Worm (Caenorhabditis elegans) whole organism, L1 larva: ENCODE measurements around the gene K09E3.7.

Experiments
- C16A3.4 ChIP-seq: fragments of 150-350 bp; optimal IDR thresholded peaks from 2 replicates; lab custom pipeline; 2014; ENCODE audit warnings: missing biosample characterization, missing genetic modification characterization
- F16B12.6 ChIP-seq: fragments of 150-350 bp; optimal IDR thresholded peaks from 2 replicates; lab custom pipeline; 2014; ENCODE audit warnings: missing biosample characterization, missing genetic modification characterization
- Y116A8C.19 ChIP-seq: sonication (generic microtip); optimal IDR thresholded peaks from 2 replicates; lab custom pipeline; 2016; ENCODE audit warnings: missing compliant biosample characterization, missing genetic modification characterization, borderline replicate concordance
- aha-1 ChIP-seq: fragments of 150-350 bp; optimal IDR thresholded peaks from 2 replicates; lab custom pipeline; 2014; ENCODE audit warnings: missing biosample characterization, missing genetic modification characterization
- alr-1 ChIP-seq: fragments of 200-800 bp; sonication (Bioruptor generic); optimal IDR thresholded peaks from 2 replicates; lab custom pipeline; 2018; ENCODE audit warnings: borderline replicate concordance, mild to moderate bottlenecking, missing genetic modification characterization, missing compliant biosample characterization
- aly-2 ChIP-seq: fragments of 150-350 bp; optimal IDR thresholded peaks from 2 replicates; lab custom pipeline; 2014; ENCODE audit warnings: missing biosample characterization, missing genetic modification characterization
- ama-1 ChIP-seq: fragments of 150-350 bp; optimal IDR thresholded peaks from 2 replicates; lab custom pipeline; 2014
- ceh-63 ChIP-seq: fragments of 200-800 bp; sonication (Bioruptor generic); optimal IDR thresholded peaks from 2 replicates; lab custom pipeline; 2018; ENCODE audit warnings: mild to moderate bottlenecking, missing genetic modification characterization, missing compliant biosample characterization
- ceh-88 ChIP-seq: fragments of 200-800 bp; sonication (Bioruptor generic); IDR thresholded peaks from 2 replicates; pipeline ENCODE4 v1.3.6; 2022; ENCODE audit warnings: missing genetic modification characterization, missing compliant biosample characterization
- ceh-90 ChIP-seq: sonication (generic microtip); optimal IDR thresholded peaks from 2 replicates; lab custom pipeline; 2016; ENCODE audit warnings: missing genetic modification characterization, missing compliant biosample characterization
- dsc-1 ChIP-seq: sonication (generic microtip); optimal IDR thresholded peaks from 2 replicates; lab custom pipeline; 2016; ENCODE audit warnings: mild to moderate bottlenecking, missing genetic modification characterization, missing compliant biosample characterization
- efl-1 ChIP-seq, 4 experiments: fragments of 150-350 bp; optimal IDR thresholded peaks in 3 of 4; peaks in 1 of 4; 1 replicate in 1 of 4; 2 replicates in 3 of 4; lab custom pipeline; 2014; ENCODE audit warnings: missing biosample characterization in 2 of 4, missing genetic modification characterization in 2 of 4, missing genetic modification reagents in 2 of 4
- efl-3 ChIP-seq: fragments of 200-800 bp; sonication (Bioruptor generic); optimal IDR thresholded peaks from 2 replicates; lab custom pipeline; 2018; ENCODE audit warnings: mild to moderate bottlenecking, missing genetic modification characterization, missing compliant biosample characterization
- egl-27 ChIP-seq, 2 experiments: fragments of 150-350 bp in 1 of 2; sonication (generic microtip); optimal IDR thresholded peaks; 3 replicates each; lab custom pipeline; 2017 to 2018; ENCODE audit warnings: missing biosample characterization in 2 of 2, missing genetic modification characterization in 2 of 2, missing genetic modification reagents in 2 of 2
- elt-2 ChIP-seq: sonication (generic microtip); optimal IDR thresholded peaks from 2 replicates; lab custom pipeline; 2016; ENCODE audit warnings: missing genetic modification characterization, mild to moderate bottlenecking, inconsistent platforms, missing compliant biosample characterization, missing genetic modification reagents
- elt-3 ChIP-seq, 6 experiments: fragments of 150-350 bp in 1 of 6; sonication (generic microtip); optimal IDR thresholded peaks; 2 replicates each; lab custom pipeline; 2017 to 2018; ENCODE audit warnings: missing biosample characterization in 6 of 6, missing genetic modification characterization in 6 of 6, inconsistent platforms in 1 of 6
- ets-5 ChIP-seq: fragments of 200-800 bp; sonication (Bioruptor generic); IDR thresholded peaks from 2 replicates; pipeline ENCODE4 v1.3.6; 2022; ENCODE audit warnings: missing genetic modification characterization, missing compliant biosample characterization
- hlh-4 ChIP-seq: sonication (generic microtip); optimal IDR thresholded peaks from 2 replicates; lab custom pipeline; 2016; ENCODE audit warnings: mild to moderate bottlenecking, missing genetic modification characterization, missing compliant biosample characterization
- irx-1 ChIP-seq: sonication (generic microtip); optimal IDR thresholded peaks from 2 replicates; lab custom pipeline; 2016; ENCODE audit warnings: missing genetic modification characterization, missing compliant biosample characterization
- jun-1 ChIP-seq: fragments of 150-350 bp; optimal IDR thresholded peaks from 2 replicates; lab custom pipeline; 2014; ENCODE audit warnings: missing biosample characterization, missing genetic modification reagents, missing genetic modification characterization
- lin-13 ChIP-seq: fragments of 150-350 bp; optimal IDR thresholded peaks from 2 replicates; lab custom pipeline; 2014; ENCODE audit warnings: missing biosample characterization, missing genetic modification reagents, missing genetic modification characterization
- lin-35 ChIP-seq, 2 experiments: fragments of 150-350 bp; optimal IDR thresholded peaks; 2 replicates each; lab custom pipeline; 2014; ENCODE audit warnings: missing biosample characterization in 2 of 2, missing genetic modification characterization in 2 of 2, missing genetic modification reagents in 2 of 2
- lin-39 ChIP-seq: fragments of 150-350 bp; optimal IDR thresholded peaks from 2 replicates; lab custom pipeline; 2014; ENCODE audit warnings: missing biosample characterization, missing genetic modification reagents, missing genetic modification characterization
- lir-3 ChIP-seq: sonication (generic microtip); optimal IDR thresholded peaks from 2 replicates; lab custom pipeline; 2016; ENCODE audit warnings: mild to moderate bottlenecking, missing genetic modification characterization, moderate library complexity, missing compliant biosample characterization; ENCODE audit not compliant: poor library complexity
- lsy-2 ChIP-seq, 2 experiments: fragments of 150-350 bp; optimal IDR thresholded peaks; 2 replicates each; lab custom pipeline; 2014; ENCODE audit warnings: missing biosample characterization in 2 of 2, missing genetic modification characterization in 2 of 2
- mef-2 ChIP-seq: fragments of 150-350 bp; optimal IDR thresholded peaks from 2 replicates; lab custom pipeline; 2014; ENCODE audit warnings: missing biosample characterization, missing genetic modification characterization
- mep-1 ChIP-seq: fragments of 150-350 bp; optimal IDR thresholded peaks from 2 replicates; lab custom pipeline; 2014; ENCODE audit warnings: missing biosample characterization, missing genetic modification characterization
- nhr-11 ChIP-seq: fragments of 150-350 bp; optimal IDR thresholded peaks from 2 replicates; lab custom pipeline; 2014; ENCODE audit warnings: missing biosample characterization, missing genetic modification characterization
- nhr-12 ChIP-seq: sonication (generic microtip); optimal IDR thresholded peaks from 2 replicates; lab custom pipeline; 2017; ENCODE audit warnings: missing biosample characterization, missing genetic modification characterization
- nhr-20 ChIP-seq: sonication (generic microtip); optimal IDR thresholded peaks from 2 replicates; lab custom pipeline; 2016; ENCODE audit warnings: mild to moderate bottlenecking, missing genetic modification characterization, missing compliant biosample characterization
- nhr-237 ChIP-seq: fragments of 150-350 bp; optimal IDR thresholded peaks from 2 replicates; lab custom pipeline; 2014; ENCODE audit warnings: missing biosample characterization, missing genetic modification characterization
- nhr-47 ChIP-seq: sonication (generic microtip); optimal IDR thresholded peaks from 2 replicates; lab custom pipeline; 2016; ENCODE audit warnings: mild to moderate bottlenecking, missing genetic modification characterization, moderate library complexity, missing compliant biosample characterization
- nhr-71 ChIP-seq: sonication (generic microtip); optimal IDR thresholded peaks from 2 replicates; lab custom pipeline; 2016; ENCODE audit warnings: mild to moderate bottlenecking, missing genetic modification characterization, moderate library complexity, missing compliant biosample characterization
- nhr-76 ChIP-seq: sonication (generic microtip); optimal IDR thresholded peaks from 2 replicates; lab custom pipeline; 2017; ENCODE audit warnings: missing biosample characterization, missing genetic modification characterization
- nhr-84 ChIP-seq: sonication (generic microtip); optimal IDR thresholded peaks from 2 replicates; lab custom pipeline; 2017; ENCODE audit warnings: missing biosample characterization, missing genetic modification characterization
- nhr-90 ChIP-seq: sonication (generic microtip); optimal IDR thresholded peaks from 2 replicates; lab custom pipeline; 2016; ENCODE audit warnings: mild to moderate bottlenecking, missing genetic modification characterization, missing compliant biosample characterization; ENCODE audit not compliant: poor library complexity
- pqm-1 ChIP-seq: sonication (generic microtip); optimal IDR thresholded peaks from 3 replicates; lab custom pipeline; 2017; ENCODE audit warnings: missing biosample characterization, missing genetic modification characterization
- rnt-1 ChIP-seq: sonication (generic microtip); optimal IDR thresholded peaks from 2 replicates; lab custom pipeline; 2016; ENCODE audit warnings: mild to moderate bottlenecking, missing genetic modification characterization, moderate library complexity, missing compliant biosample characterization
- skn-1 ChIP-seq: fragments of 150-350 bp; optimal IDR thresholded peaks from 2 replicates; lab custom pipeline; 2014; ENCODE audit warnings: missing biosample characterization, missing genetic modification characterization
- snpc-4 ChIP-seq: fragments of 150-350 bp; optimal IDR thresholded peaks from 2 replicates; lab custom pipeline; 2014; ENCODE audit warnings: missing biosample characterization, missing genetic modification characterization
- sptf-1 ChIP-seq: fragments of 150-350 bp; optimal IDR thresholded peaks from 2 replicates; lab custom pipeline; 2014; ENCODE audit warnings: missing biosample characterization, missing genetic modification characterization
- swsn-7 ChIP-seq: sonication (generic microtip); optimal IDR thresholded peaks from 2 replicates; lab custom pipeline; 2016; ENCODE audit warnings: missing genetic modification characterization, missing compliant biosample characterization
- tbx-2 ChIP-seq: sonication (generic microtip); optimal IDR thresholded peaks from 2 replicates; lab custom pipeline; 2016; ENCODE audit warnings: missing genetic modification characterization, missing compliant biosample characterization
- tlp-1 ChIP-seq: fragments of 150-350 bp; optimal IDR thresholded peaks from 2 replicates; lab custom pipeline; 2014; ENCODE audit warnings: missing biosample characterization, missing genetic modification characterization
- unc-30 ChIP-seq: sonication (generic microtip); optimal IDR thresholded peaks from 2 replicates; lab custom pipeline; 2017; ENCODE audit warnings: missing biosample characterization, missing genetic modification characterization
- unc-62 ChIP-seq: fragments of 150-350 bp; optimal IDR thresholded peaks from 2 replicates; lab custom pipeline; 2014; ENCODE audit warnings: missing biosample characterization, missing genetic modification reagents, missing genetic modification characterization

K09E3.7 gene

ce11 chrX:17140447-17140846 is 6.1 kb upstream of the K09E3.7 start:
- TF ChIP-seq elt-2 (tag; lab: Kevin White, UChicago) = peak; percentile 74
- TF ChIP-seq nhr-90 (tag; lab: Kevin White, UChicago) = peak; percentile 3
- TF ChIP-seq pqm-1 (tag; lab: Kevin White, UChicago) = peak; percentile 34
- TF ChIP-seq skn-1 (tag; lab: Kevin White, UChicago) = no peak
- TF ChIP-seq tlp-1 (tag; lab: Kevin White, UChicago) = peak; percentile 20
- TF ChIP-seq nhr-71 = peak; percentile 20
- no peak for TF ChIP-seq aha-1 (tag; lab: Kevin White, UChicago)

- TF ChIP-seq elt-2 (tag; lab: Kevin White, UChicago) = peak; percentile 86
- peak; percentile 29 for TF ChIP-seq nhr-90 (tag; lab: Kevin White, UChicago)
- no peak for TF ChIP-seq aly-2
- no peak for TF ChIP-seq ets-5 (GFP tag; lab: Robert Waterston, UW)
- no peak for TF ChIP-seq nhr-84 (tag; lab: Kevin White, UChicago)
- TF ChIP-seq mep-1 (tag; lab: Kevin White, UChicago) = no peak
- no peak for TF ChIP-seq skn-1 (tag; lab: Kevin White, UChicago)
- TF ChIP-seq lsy-2 (tag; optimal IDR thresholded peaks at IDR 0.05; lab: Kevin White, UChicago) = no peak
- TF ChIP-seq unc-62 (GFP tag; lab: Kevin White, UChicago) = no peak
- TF ChIP-seq ama-1 (lab: Kevin White, UChicago) = no peak
- TF ChIP-seq nhr-47 = no peak
- TF ChIP-seq irx-1 (tag; lab: Kevin White, UChicago) = no peak
- no peak for TF ChIP-seq egl-27 (tag; optimal IDR thresholded peaks at IDR 0.05; lab: Kevin White, UChicago)
- TF ChIP-seq lin-13 (GFP tag; lab: Kevin White, UChicago) = no peak
- no peak for TF ChIP-seq tbx-2 (tag; lab: Kevin White, UChicago)
- TF ChIP-seq rnt-1 (tag; lab: Kevin White, UChicago) = no peak
- TF ChIP-seq dsc-1 = no peak
- TF ChIP-seq jun-1 (tag; lab: Kevin White, UChicago) = no peak
- peak; percentile 21 for TF ChIP-seq nhr-71
- no peak for TF ChIP-seq Y116A8C.19 (tag; lab: Kevin White, UChicago)
- no peak for TF ChIP-seq hlh-4 (tag; lab: Kevin White, UChicago)
- peak in 1 of 2 experiments; percentile 49 for TF ChIP-seq lin-35 (GFP tag; optimal IDR thresholded peaks at IDR 0.05; lab: Kevin White, UChicago)
- TF ChIP-seq ceh-88 (GFP tag; lab: Robert Waterston, UW) = no peak
- no peak for TF ChIP-seq ceh-90 (tag; lab: Kevin White, UChicago)
- no peak for TF ChIP-seq nhr-237
- TF ChIP-seq F16B12.6 (tag; lab: Kevin White, UChicago) = no peak
- TF ChIP-seq unc-30 (tag; lab: Kevin White, UChicago) = no peak
- no peak for TF ChIP-seq nhr-12 (tag; lab: Kevin White, UChicago)
- no peak for TF ChIP-seq mef-2 (tag; lab: Kevin White, UChicago)
- TF ChIP-seq aha-1 (tag; lab: Kevin White, UChicago) = no peak
- TF ChIP-seq lir-3 (tag; lab: Kevin White, UChicago) = no peak
- TF ChIP-seq C16A3.4 (tag; lab: Kevin White, UChicago) = no peak
- TF ChIP-seq efl-3 (GFP tag; lab: Kevin White, UChicago) = no peak
- TF ChIP-seq swsn-7 (tag; lab: Kevin White, UChicago) = no peak
- TF ChIP-seq elt-3 (tag; optimal IDR thresholded peaks at IDR 0.05; lab: Kevin White, UChicago) = no peak
- TF ChIP-seq nhr-76 = no peak
- no peak for TF ChIP-seq pqm-1 (tag; lab: Kevin White, UChicago)
- TF ChIP-seq snpc-4 (tag; lab: Kevin White, UChicago) = no peak
- TF ChIP-seq sptf-1 (tag; lab: Kevin White, UChicago) = no peak
- TF ChIP-seq tlp-1 (tag; lab: Kevin White, UChicago) = no peak
- TF ChIP-seq ceh-63 = no peak
- TF ChIP-seq nhr-11 (tag; lab: Kevin White, UChicago) = no peak
- TF ChIP-seq alr-1 (tag; lab: Kevin White, UChicago) = no peak
- no peak for TF ChIP-seq efl-1 (optimal IDR thresholded peaks at IDR 0.05; lab: Kevin White, UChicago)
- peak in 1 of 2 experiments; percentile 16 for TF ChIP-seq efl-1 (GFP tag; optimal IDR thresholded peaks at IDR 0.05 in 1 of 2; lab: Kevin White, UChicago)
- no peak for TF ChIP-seq lin-39 (tag; lab: Kevin White, UChicago)
- TF ChIP-seq nhr-20 (tag; lab: Kevin White, UChicago) = peak; percentile 61
Measured at ce11 chrX:17139204-17139780, 5.0 kb upstream of the K09E3.7 start.
